Worm (Caenorhabditis elegans) whole organism, L4/young adult: ENCODE measurements around the gene myo-3.

Source experiments
- dao-5 ChIP-seq: sonication (generic microtip); optimal IDR thresholded peaks from 2 replicates; lab custom pipeline; 2016; ENCODE audit warnings: missing genotype, missing genetic modification characterization, moderate library complexity, missing compliant biosample characterization
- him-1 ChIP-seq: sonication (generic microtip); optimal IDR thresholded peaks from 2 replicates; lab custom pipeline; 2016; ENCODE audit warnings: missing genotype, missing genetic modification reagents, missing genetic modification characterization, missing compliant biosample characterization

DNA sequence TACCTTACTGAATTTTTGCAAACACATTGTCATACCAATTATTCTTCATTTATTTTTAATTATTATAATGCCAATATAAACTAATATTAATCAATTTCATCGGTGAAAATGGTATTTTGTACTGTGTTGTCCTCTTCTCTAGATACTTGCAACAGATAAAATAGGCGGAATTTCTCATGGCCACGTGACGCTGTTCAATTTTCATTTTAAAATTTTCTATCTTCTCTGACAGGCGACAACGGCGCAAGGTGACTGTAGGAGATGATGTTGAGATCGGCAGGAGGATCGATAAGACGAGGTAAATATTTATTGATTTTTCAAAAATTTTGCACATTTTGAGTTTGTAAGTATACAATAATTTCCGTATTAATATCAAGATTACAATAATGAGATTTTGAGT, 39.9 kb downstream of the myo-3 start, which contains the start of gene ogdh-2:
- TF ChIP-seq him-1 (tag; lab: Kevin White, UChicago) (no peak), dao-5 (tag; lab: Kevin White, UChicago) (no peak)
